Fruit fly (Drosophila melanogaster) whole organism, embryonic: ENCODE results near the gene CG14207.

Source experiments
- CG15696 ChIP-seq: fragments of 200-800 bp; sonication (Bioruptor generic); optimal IDR thresholded peaks from 2 replicates; lab custom pipeline; 2019; ENCODE audit warnings: missing biosample characterization, mild to moderate bottlenecking, missing genetic modification characterization, moderate library complexity
- CG17328 ChIP-seq: fragments of 200-800 bp; sonication (Bioruptor generic); IDR thresholded peaks from 2 replicates; pipeline ENCODE4 v1.3.6; 2022; ENCODE audit warnings: missing biosample characterization, missing genetic modification characterization
- CG18599 ChIP-seq: fragments of 200-800 bp; sonication (Bioruptor generic); optimal IDR thresholded peaks from 3 replicates; lab custom pipeline; 2017; ENCODE audit warnings: missing biosample characterization, missing genetic modification characterization, mild to moderate bottlenecking, moderate library complexity, missing genetic modification reagents
- CG2202 ChIP-seq: fragments of 200-800 bp; sonication (Bioruptor generic); optimal IDR thresholded peaks from 2 replicates; lab custom pipeline; 2018; ENCODE audit warnings: missing biosample characterization, mild to moderate bottlenecking, missing genetic modification characterization
- CG3726 ChIP-seq: fragments of 200-800 bp; sonication (Bioruptor generic); IDR thresholded peaks from 3 replicates; pipeline ENCODE4, ENCODE4 v1.3.6; 2022; ENCODE audit warnings: missing biosample characterization, missing genetic modification characterization
- CG6175 ChIP-seq: fragments of 200-800 bp; sonication (Bioruptor generic); IDR thresholded peaks from 3 replicates; pipeline ENCODE4 v1.3.6; 2022; ENCODE audit warnings: missing biosample characterization, missing genetic modification characterization
- CG7271 ChIP-seq: fragments of 200-800 bp; sonication (Bioruptor generic); optimal IDR thresholded peaks from 2 replicates; lab custom pipeline; 2018; ENCODE audit warnings: missing biosample characterization, mild to moderate bottlenecking, missing genetic modification characterization, moderate library complexity
- CG7928 ChIP-seq: fragments of 200-800 bp; sonication (Bioruptor generic); optimal IDR thresholded peaks from 2 replicates; lab custom pipeline; 2017; ENCODE audit warnings: missing biosample characterization, mild to moderate bottlenecking, missing genetic modification characterization
- Ptx1 ChIP-seq: fragments of 200-800 bp; sonication (Bioruptor generic); IDR thresholded peaks from 2 replicates; pipeline ENCODE4 v1.3.6; 2022; ENCODE audit warnings: missing biosample characterization, missing genetic modification characterization
- Sin3A ChIP-seq: fragments of >200 bp; optimal IDR thresholded peaks from 2 replicates; lab custom pipeline; 2018
- TFAM ChIP-seq: fragments of 200-800 bp; sonication (Bioruptor generic); optimal IDR thresholded peaks from 2 replicates; lab custom pipeline; 2017; ENCODE audit warnings: missing biosample characterization, missing genetic modification characterization, inconsistent platforms
- crp ChIP-seq, 2 experiments: fragments of 200-800 bp; sonication (Bioruptor generic); optimal IDR thresholded peaks; 2 replicates in 1 of 2; 3 replicates in 1 of 2; lab custom pipeline; 2017; ENCODE audit warnings: missing biosample characterization in 2 of 2, missing genetic modification characterization in 2 of 2, mild to moderate bottlenecking in 1 of 2, moderate library complexity in 1 of 2
- danr ChIP-seq: fragments of 200-800 bp; sonication (Bioruptor generic); IDR thresholded peaks from 2 replicates; pipeline ENCODE4 v1.3.6; 2022; ENCODE audit warnings: missing biosample characterization, missing genetic modification characterization
- peb ChIP-seq: fragments of 200-800 bp; sonication (Bioruptor generic); IDR thresholded peaks from 2 replicates; pipeline ENCODE4 v1.3.6; 2022; ENCODE audit warnings: missing biosample characterization, missing genetic modification characterization

DNA sequence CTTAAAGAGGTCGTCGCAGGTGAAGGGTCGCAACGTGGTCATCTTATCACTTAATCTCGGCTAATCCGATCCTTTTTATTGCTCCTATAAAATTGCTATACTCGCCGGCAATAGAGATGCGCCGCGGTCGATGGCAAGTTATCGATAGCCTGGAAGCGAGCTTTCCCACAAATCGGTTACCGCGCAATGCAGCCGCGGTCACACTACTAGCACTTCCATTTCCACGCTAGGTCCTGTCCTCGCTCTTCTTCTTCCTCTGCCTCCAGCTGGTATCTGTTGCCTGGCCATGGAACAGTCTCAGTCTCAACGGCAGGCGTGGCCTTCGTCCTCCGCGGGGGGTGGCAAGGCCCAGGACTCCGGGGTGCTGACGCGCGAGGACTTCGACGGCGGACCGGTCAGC is 17.9 kb downstream of the CG14207 start, which contains the start of the genes Naa20A and MKP-4:
- TF ChIP-seq peb (no peak), danr (GFP tag; lab: Robert Waterston, UW) (no peak), CG3726 (GFP tag; lab: Robert Waterston, UW) (no peak), CG15696 (no peak), TFAM (GFP tag; lab: Kevin White, UChicago) (no peak), CG18599 (no peak), CG7271 (tag; lab: Kevin White, UChicago) (no peak), crp (GFP tag; optimal IDR thresholded peaks at IDR 0.05; lab: Kevin White, UChicago) (peak in 1 of 2 experiments; percentile 69), CG2202 (no peak), CG7928 (no peak), Ptx1 (GFP tag; lab: Robert Waterston, UW) (no peak), CG6175 (GFP tag; lab: Robert Waterston, UW) (no peak), Sin3A (lab: Kevin White, UChicago) (no peak), CG17328 (GFP tag; lab: Robert Waterston, UW) (no peak)
